Worm (Caenorhabditis elegans): Measurements from ENCODE around the gene fbxb-74.

DNA sequence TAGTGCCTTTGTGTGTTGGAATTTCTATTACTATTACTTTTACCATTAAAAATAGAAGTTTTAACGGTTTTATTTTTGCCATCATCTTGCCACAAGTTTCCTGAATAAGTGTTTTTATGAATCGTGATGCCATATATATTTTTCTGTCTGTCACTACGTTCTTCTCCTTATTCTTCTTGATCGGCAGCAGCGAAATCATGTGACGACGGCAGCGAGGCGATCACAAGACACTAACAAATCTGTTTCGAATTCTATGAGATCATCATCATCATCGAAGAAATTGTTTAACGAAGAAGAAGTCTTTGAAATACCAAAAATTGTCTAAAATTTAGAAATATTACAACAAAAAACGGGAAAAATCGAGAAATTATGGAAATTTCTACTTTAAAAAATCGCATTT lies 36.7 kb downstream of the fbxb-74 start:
- TF ChIP-seq blmp-1 (tag; optimal IDR thresholded peaks at IDR 0.05; ENCODE audit: insufficient read depth) (no peak), unc-62 (GFP tag; optimal IDR thresholded peaks at IDR 0.05) (no peak), lin-39 (tag; optimal IDR thresholded peaks at IDR 0.05) (no peak), gmeb-1 (tag; optimal IDR thresholded peaks at IDR 0.05) (peak; percentile 39), nhr-23 (tag; optimal IDR thresholded peaks at IDR 0.05) (no peak), Y55F3AM.14 (GFP tag; optimal IDR thresholded peaks at IDR 0.05) (no peak)

Measured in whole organism, L2 larva.